Worm (Caenorhabditis elegans): ENCODE results near the gene rpl-20.

DNA sequence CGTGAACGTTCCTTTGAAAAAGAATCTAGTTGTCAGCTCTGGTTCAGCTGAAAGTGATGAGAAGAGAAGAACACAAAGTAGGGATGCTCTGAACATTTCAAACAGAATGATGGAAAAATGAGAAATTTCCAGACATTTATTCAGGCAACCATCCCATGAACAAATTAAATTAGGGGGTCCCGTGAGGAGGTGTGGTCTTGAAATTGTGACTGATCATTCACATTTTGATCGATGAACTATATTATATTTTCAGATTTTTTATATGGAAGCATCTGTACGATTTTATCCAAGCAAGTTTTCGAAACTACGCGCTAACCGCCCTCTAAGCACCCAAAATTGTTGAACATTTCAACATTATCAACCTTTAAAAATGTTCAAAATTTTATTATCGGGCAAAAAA is 26.4 kb upstream of the rpl-20 start, which contains the start of gene R11E3.19:
- TF ChIP-seq mml-1 (tag; optimal IDR thresholded peaks at IDR 0.05) (no peak), elt-1 (tag; optimal IDR thresholded peaks at IDR 0.05) (no peak), ceh-82 (tag; optimal IDR thresholded peaks at IDR 0.05) (no peak), ztf-11 (tag; optimal IDR thresholded peaks at IDR 0.05) (no peak), nhr-237 (tag; optimal IDR thresholded peaks at IDR 0.05) (no peak)

Data from whole organism, L3 larva.